Worm (Caenorhabditis elegans) whole organism, early embryonic: Measurements from ENCODE around the gene spp-29.
A peak's percentile ranks its signal among the peaks of the same experiment; 100 is the strongest.

ENCODE experiments used
- B0310.2 ChIP-seq: sonication (generic microtip); optimal IDR thresholded peaks from 2 replicates; lab custom pipeline; 2016; ENCODE audit warnings: mild to moderate bottlenecking, missing genetic modification characterization, missing compliant biosample characterization
- aly-1 ChIP-seq: sonication (generic microtip); optimal IDR thresholded peaks from 2 replicates; lab custom pipeline; 2016; ENCODE audit warnings: missing genetic modification characterization, missing compliant biosample characterization
- ama-1 ChIP-seq: fragments of 150-350 bp; optimal IDR thresholded peaks from 2 replicates; lab custom pipeline; 2014
- ceh-13 ChIP-seq: fragments of 200-800 bp; sonication (Bioruptor generic); optimal IDR thresholded peaks from 2 replicates; lab custom pipeline; 2018; ENCODE audit warnings: mild to moderate bottlenecking, missing genetic modification characterization, missing compliant biosample characterization
- ceh-36 ChIP-seq: sonication (generic microtip); optimal IDR thresholded peaks from 2 replicates; lab custom pipeline; 2016; ENCODE audit warnings: missing genetic modification characterization, inconsistent platforms, missing compliant biosample characterization
- ets-7 ChIP-seq: sonication (generic microtip); optimal IDR thresholded peaks from 2 replicates; lab custom pipeline; 2016; ENCODE audit warnings: missing genotype, missing genetic modification characterization, missing compliant biosample characterization
- flt-1 ChIP-seq: fragments of 200-800 bp; sonication (Bioruptor generic); IDR thresholded peaks from 2 replicates; pipeline ENCODE4 v1.3.6; 2022; ENCODE audit warnings: missing genetic modification characterization, missing compliant biosample characterization
- hmbx-1 ChIP-seq: sonication (generic microtip); optimal IDR thresholded peaks from 2 replicates; lab custom pipeline; 2016; ENCODE audit warnings: mild to moderate bottlenecking, missing genetic modification characterization, missing compliant biosample characterization
- hmg-4 ChIP-seq: fragments of 200-800 bp; sonication (Bioruptor generic); optimal IDR thresholded peaks from 2 replicates; lab custom pipeline; 2018; ENCODE audit warnings: mild to moderate bottlenecking, missing genetic modification characterization, missing compliant biosample characterization
- hnd-1 ChIP-seq: sonication (generic microtip); optimal IDR thresholded peaks from 2 replicates; lab custom pipeline; 2016; ENCODE audit warnings: missing genetic modification characterization, missing compliant biosample characterization
- scrt-1 ChIP-seq: fragments of 200-800 bp; sonication (Bioruptor generic); IDR thresholded peaks from 2 replicates; pipeline ENCODE4 v1.3.6; 2022; ENCODE audit warnings: missing genetic modification characterization, missing compliant biosample characterization
- sea-1 ChIP-seq: fragments of 200-800 bp; sonication (Bioruptor generic); conservative IDR thresholded peaks from 2 replicates; pipeline ENCODE4 v1.3.6; 2022; ENCODE audit warnings: missing genetic modification characterization, missing compliant biosample characterization
- tbx-11 ChIP-seq: fragments of 200-800 bp; sonication (Bioruptor generic); IDR thresholded peaks from 2 replicates; pipeline ENCODE4 v1.3.6; 2022; ENCODE audit warnings: missing genetic modification characterization, missing compliant biosample characterization

ce11 chrV:17728336-17728735 lies 31.7 kb upstream of the spp-29 start:
- TF ChIP-seq hmbx-1 (tag; lab: Kevin White, UChicago) (no peak), ama-1 (lab: Kevin White, UChicago) (no peak), hnd-1 (tag; lab: Kevin White, UChicago) (no peak), ceh-36 (tag; lab: Kevin White, UChicago) (peak; percentile 69), flt-1 (GFP tag; lab: Robert Waterston, UW) (no peak), B0310.2 (no peak), tbx-11 (GFP tag; lab: Robert Waterston, UW) (no peak), scrt-1 (no peak), sea-1 (no peak), aly-1 (tag; lab: Kevin White, UChicago) (no peak), hmg-4 (GFP tag; lab: Kevin White, UChicago) (no peak), ets-7 (tag; lab: Kevin White, UChicago) (no peak), ceh-13 (GFP tag; lab: Kevin White, UChicago) (no peak)
